Fruit fly (Drosophila melanogaster) whole organism, embryonic: ENCODE measurements around the gene pod1.

Experiments
- Antp ChIP-seq: fragments of 200-800 bp; sonication (Bioruptor generic); optimal IDR thresholded peaks from 3 replicates; lab custom pipeline; 2016; ENCODE audit warnings: missing biosample characterization, missing genetic modification characterization
- Atf6 ChIP-seq: fragments of 200-800 bp; sonication (Bioruptor generic); IDR thresholded peaks from 2 replicates; pipeline ENCODE4 v1.3.6; 2022; ENCODE audit warnings: missing biosample characterization, missing genetic modification characterization
- CG10209 ChIP-seq: fragments of 200-800 bp; sonication (Bioruptor generic); optimal IDR thresholded peaks from 3 replicates; lab custom pipeline; 2017; ENCODE audit warnings: missing biosample characterization, mild to moderate bottlenecking, missing genetic modification characterization, missing genetic modification reagents
- CG11247 ChIP-seq: fragments of 200-800 bp; sonication (Bioruptor generic); IDR thresholded peaks from 2 replicates; pipeline ENCODE4 v1.3.6; 2022; ENCODE audit warnings: missing biosample characterization, missing genetic modification characterization
- CG14667 ChIP-seq: fragments of 200-800 bp; sonication (Bioruptor generic); IDR thresholded peaks from 2 replicates; pipeline ENCODE4 v1.3.6; 2022; ENCODE audit warnings: missing biosample characterization, missing genetic modification characterization
- CG14965 ChIP-seq: fragments of 200-800 bp; sonication (Bioruptor generic); optimal IDR thresholded peaks from 2 replicates; lab custom pipeline; 2016; ENCODE audit warnings: missing biosample characterization, missing genetic modification characterization, borderline replicate concordance
- CG15269 ChIP-seq: fragments of 200-800 bp; sonication (Bioruptor generic); optimal IDR thresholded peaks from 2 replicates; lab custom pipeline; 2018; ENCODE audit warnings: missing biosample characterization, mild to moderate bottlenecking, missing genetic modification characterization, moderate library complexity
- CG1603 ChIP-seq: fragments of 200-800 bp; sonication (Bioruptor generic); optimal IDR thresholded peaks from 2 replicates; lab custom pipeline; 2019; ENCODE audit warnings: missing biosample characterization, mild to moderate bottlenecking, missing genetic modification characterization, moderate library complexity
- CG17186 ChIP-seq: fragments of 200-800 bp; sonication (Bioruptor generic); optimal IDR thresholded peaks from 3 replicates; lab custom pipeline; 2017; ENCODE audit warnings: missing biosample characterization, missing genetic modification reagents, missing genetic modification characterization
- CG17361 ChIP-seq: fragments of 200-800 bp; sonication (Bioruptor generic); IDR thresholded peaks from 3 replicates; pipeline ENCODE4 v1.3.6; 2022; ENCODE audit warnings: missing biosample characterization, missing genetic modification characterization
- CG18262 ChIP-seq: fragments of 200-800 bp; optimal IDR thresholded peaks from 3 replicates; lab custom pipeline; 2019; ENCODE audit warnings: missing biosample characterization, mild to moderate bottlenecking, missing genetic modification characterization, moderate library complexity
- CG3847 ChIP-seq: fragments of 200-800 bp; sonication (Bioruptor generic); IDR thresholded peaks from 2 replicates; pipeline ENCODE4 v1.3.6; 2022; ENCODE audit warnings: missing biosample characterization, missing genetic modification characterization
- CG5180 ChIP-seq: fragments of 200-800 bp; sonication (Bioruptor generic); optimal IDR thresholded peaks from 3 replicates; lab custom pipeline; 2017; ENCODE audit warnings: missing biosample characterization, missing genetic modification characterization, mild to moderate bottlenecking, moderate library complexity, missing genetic modification reagents
- CG8290 ChIP-seq, 3 experiments: fragments of 200-800 bp; sonication (Bioruptor generic); optimal IDR thresholded peaks; 2 replicates each; lab custom pipeline; 2016 to 2019; ENCODE audit warnings: missing biosample characterization in 3 of 3, missing genetic modification characterization in 3 of 3, mild to moderate bottlenecking in 2 of 3, moderate library complexity in 1 of 3
- CkIIα-i1 ChIP-seq: fragments of 200-800 bp; sonication (Bioruptor generic); IDR thresholded peaks from 2 replicates; pipeline ENCODE4 v1.3.6; 2022; ENCODE audit warnings: missing biosample characterization, missing genetic modification characterization
- Deaf1 ChIP-seq: fragments of 200-800 bp; optimal IDR thresholded peaks from 3 replicates; lab custom pipeline; 2019; ENCODE audit warnings: missing biosample characterization, mild to moderate bottlenecking, missing genetic modification characterization, moderate library complexity
- Dip3 ChIP-seq: fragments of 200-800 bp; sonication (Bioruptor generic); optimal IDR thresholded peaks from 3 replicates; lab custom pipeline; 2016; ENCODE audit warnings: missing biosample characterization, missing genetic modification characterization
- Doc2 ChIP-seq: fragments of 200-800 bp; sonication (Bioruptor generic); IDR thresholded peaks from 2 replicates; pipeline ENCODE4 v1.3.6; 2022; ENCODE audit warnings: missing biosample characterization, missing genetic modification characterization
- Doc3 ChIP-seq: fragments of 200-800 bp; sonication (Bioruptor generic); IDR thresholded peaks from 3 replicates; pipeline ENCODE4 v1.3.6; 2022; ENCODE audit warnings: missing biosample characterization, missing genetic modification characterization; ENCODE audit not compliant: partially characterized antibody
- Eip74EF ChIP-seq, 2 experiments: fragments of 200-800 bp in 1 of 2; fragments of >200 bp in 1 of 2; sonication (Bioruptor generic) in 1 of 2; optimal IDR thresholded peaks; 2 replicates each; lab custom pipeline; 2017 to 2019; ENCODE audit warnings: missing biosample characterization in 2 of 2, missing genetic modification characterization in 2 of 2, mild to moderate bottlenecking in 1 of 2, moderate library complexity in 1 of 2
- HmgZ ChIP-seq: fragments of 200-800 bp; sonication (Bioruptor generic); optimal IDR thresholded peaks from 2 replicates; lab custom pipeline; 2018; ENCODE audit warnings: missing biosample characterization, mild to moderate bottlenecking, missing genetic modification characterization
- Hr39 ChIP-seq: fragments of >200 bp; optimal IDR thresholded peaks from 2 replicates; lab custom pipeline; 2017
- MESR4 ChIP-seq: fragments of 200-800 bp; sonication (Bioruptor generic); optimal IDR thresholded peaks from 2 replicates; lab custom pipeline; 2018; ENCODE audit warnings: missing biosample characterization, mild to moderate bottlenecking, missing genetic modification characterization, moderate library complexity
- MTF-1 ChIP-seq: fragments of 200-800 bp; sonication (Bioruptor generic); optimal IDR thresholded peaks from 2 replicates; lab custom pipeline; 2018; ENCODE audit warnings: missing biosample characterization, mild to moderate bottlenecking, missing genetic modification characterization, borderline replicate concordance
- NC2β ChIP-seq: fragments of 200-800 bp; sonication (Bioruptor generic); optimal IDR thresholded peaks from 2 replicates; lab custom pipeline; 2016; ENCODE audit warnings: missing biosample characterization, missing genetic modification characterization
- Nf-YA ChIP-seq: fragments of 200-800 bp; sonication (Bioruptor generic); IDR thresholded peaks from 2 replicates; pipeline ENCODE4 v1.3.6; 2022; ENCODE audit warnings: missing biosample characterization, missing genetic modification characterization
- NfI ChIP-seq: fragments of 200-800 bp; sonication (Bioruptor generic); optimal IDR thresholded peaks from 3 replicates; lab custom pipeline; 2018; ENCODE audit warnings: missing biosample characterization, mild to moderate bottlenecking, missing genetic modification characterization, moderate library complexity
- Rx ChIP-seq: fragments of 200-800 bp; sonication (Bioruptor generic); IDR thresholded peaks from 2 replicates; pipeline ENCODE4 v1.3.6; 2022; ENCODE audit warnings: missing biosample characterization, missing genetic modification characterization
- btn ChIP-seq: fragments of 200-800 bp; sonication (Bioruptor generic); optimal IDR thresholded peaks from 2 replicates; lab custom pipeline; 2016; ENCODE audit warnings: missing biosample characterization, missing genetic modification characterization
- cg ChIP-seq: fragments of 200-800 bp; sonication (Bioruptor generic); optimal IDR thresholded peaks from 3 replicates; lab custom pipeline; 2019; ENCODE audit warnings: missing biosample characterization, mild to moderate bottlenecking, missing genetic modification characterization, moderate library complexity
- cwo ChIP-seq: fragments of 200-800 bp; sonication (Bioruptor generic); optimal IDR thresholded peaks from 3 replicates; lab custom pipeline; 2017; ENCODE audit warnings: missing biosample characterization, missing genetic modification characterization, mild to moderate bottlenecking, moderate library complexity, missing genetic modification reagents
- dan ChIP-seq: fragments of 200-800 bp; sonication (Bioruptor generic); IDR thresholded peaks from 2 replicates; pipeline ENCODE4 v1.3.6; 2022; ENCODE audit warnings: missing biosample characterization, missing genetic modification characterization
- fd3F ChIP-seq: fragments of 200-800 bp; sonication (Bioruptor generic); optimal IDR thresholded peaks from 2 replicates; lab custom pipeline; 2018; ENCODE audit warnings: missing biosample characterization, mild to moderate bottlenecking, missing genetic modification characterization, moderate library complexity
- ftz-f1 ChIP-seq: fragments of 200-800 bp; sonication (Bioruptor generic); optimal IDR thresholded peaks from 2 replicates; lab custom pipeline; 2016; ENCODE audit warnings: missing biosample characterization, missing genetic modification characterization
- hb ChIP-seq: fragments of 200-800 bp; sonication (Bioruptor generic); IDR thresholded peaks from 3 replicates; pipeline ENCODE4 v1.3.6; 2022; ENCODE audit warnings: missing biosample characterization, missing genetic modification characterization; ENCODE audit not compliant: partially characterized antibody
- her ChIP-seq: fragments of 200-800 bp; sonication (Bioruptor generic); optimal IDR thresholded peaks from 2 replicates; lab custom pipeline; 2016; ENCODE audit warnings: missing biosample characterization, missing genetic modification characterization
- inv ChIP-seq: fragments of 200-800 bp; sonication (Bioruptor generic); IDR thresholded peaks from 2 replicates; pipeline ENCODE4 v1.3.6; 2022; ENCODE audit warnings: missing biosample characterization, missing genetic modification characterization; ENCODE audit not compliant: partially characterized antibody
- jumu ChIP-seq: fragments of 200-800 bp; sonication (Bioruptor generic); optimal IDR thresholded peaks from 3 replicates; lab custom pipeline; 2016; ENCODE audit warnings: missing biosample characterization, missing genetic modification characterization
- oc ChIP-seq: fragments of 200-800 bp; sonication (Bioruptor generic); optimal IDR thresholded peaks from 2 replicates; lab custom pipeline; 2018; ENCODE audit warnings: missing biosample characterization, mild to moderate bottlenecking, missing genetic modification characterization, moderate library complexity
- pfk ChIP-seq: fragments of 200-800 bp; sonication (Bioruptor generic); optimal IDR thresholded peaks from 2 replicates; lab custom pipeline; 2018; ENCODE audit warnings: missing biosample characterization, mild to moderate bottlenecking, missing genetic modification characterization, moderate library complexity
- pho ChIP-seq: fragments of 200-800 bp; sonication (Bioruptor generic); optimal IDR thresholded peaks from 2 replicates; lab custom pipeline; 2016; ENCODE audit warnings: missing biosample characterization, missing genetic modification characterization
- prd ChIP-seq, 3 experiments: fragments of >200 bp in 2 of 3; fragments of 200-800 bp in 1 of 3; sonication (Bioruptor generic) in 1 of 3; optimal IDR thresholded peaks in 2 of 3; IDR thresholded peaks in 1 of 3; 2 replicates in 2 of 3; 3 replicates in 1 of 3; pipeline versions ENCODE4 v1.3.6 to Lab custom; 2017 to 2022; ENCODE audit warnings: missing biosample characterization in 1 of 3, missing genetic modification characterization in 1 of 3
- salm ChIP-seq: fragments of 200-800 bp; sonication (Bioruptor generic); optimal IDR thresholded peaks from 2 replicates; lab custom pipeline; 2018; ENCODE audit warnings: missing biosample characterization, mild to moderate bottlenecking, missing genetic modification characterization
- scrt ChIP-seq: fragments of 200-800 bp; sonication (Bioruptor generic); optimal IDR thresholded peaks from 2 replicates; lab custom pipeline; 2018; ENCODE audit warnings: missing biosample characterization, mild to moderate bottlenecking, missing genetic modification characterization, moderate library complexity
- sens-2 ChIP-seq: fragments of 200-800 bp; sonication (Bioruptor generic); IDR thresholded peaks from 2 replicates; pipeline ENCODE4 v1.3.6; 2022; ENCODE audit warnings: missing biosample characterization, missing genetic modification characterization
- vfl ChIP-seq: fragments of 200-800 bp; sonication (Bioruptor generic); optimal IDR thresholded peaks from 2 replicates; lab custom pipeline; 2016; ENCODE audit warnings: missing biosample characterization, missing genetic modification characterization
- vnd ChIP-seq: fragments of 200-800 bp; sonication (Bioruptor generic); IDR thresholded peaks from 3 replicates; pipeline ENCODE4 v1.3.6; 2022; ENCODE audit warnings: missing biosample characterization, missing genetic modification characterization; ENCODE audit not compliant: partially characterized antibody
- wdn ChIP-seq: fragments of 200-800 bp; sonication (Bioruptor generic); IDR thresholded peaks from 2 replicates; pipeline ENCODE4 v1.3.6; 2022; ENCODE audit warnings: missing biosample characterization, missing genetic modification characterization

Gene pod1

dm6 chrX:6795987-6796691, 7.3 kb upstream of the pod1 start (continued):
- TF ChIP-seq CG5180 (GFP tag; lab: Kevin White, UChicago): no peak
- TF ChIP-seq salm: no peak
- TF ChIP-seq btn: no peak
- no peak for TF ChIP-seq hb (GFP tag; lab: Robert Waterston, UW)
- no peak for TF ChIP-seq fd3F (GFP tag; lab: Kevin White, UChicago)
- no peak for TF ChIP-seq dan (GFP tag; lab: Robert Waterston, UW)
- TF ChIP-seq Atf6 (GFP tag; lab: Robert Waterston, UW): no peak
- no peak for TF ChIP-seq Doc3 (GFP tag; lab: Robert Waterston, UW)
- TF ChIP-seq cwo (GFP tag; lab: Kevin White, UChicago): peak; percentile 21
- TF ChIP-seq pfk (GFP tag; lab: Kevin White, UChicago): no peak
- no peak for TF ChIP-seq vnd (GFP tag; lab: Robert Waterston, UW)
- TF ChIP-seq ftz-f1: no peak
- no peak for TF ChIP-seq MTF-1 (GFP tag; lab: Kevin White, UChicago)
- TF ChIP-seq NC2β (GFP tag; lab: Kevin White, UChicago): no peak
- TF ChIP-seq CG15269 (tag; lab: Kevin White, UChicago): peak; percentile 18
- TF ChIP-seq prd (optimal IDR thresholded peaks at IDR 0.05; lab: Kevin White, UChicago): no peak
- peak; percentile 10; the same call in 1 of the 3 replicates for TF ChIP-seq prd (GFP tag; IDR thresholded peaks at IDR 0.05; lab: Robert Waterston, UW)
- no peak for TF ChIP-seq CkIIα-i1 (GFP tag; lab: Robert Waterston, UW)
- TF ChIP-seq Eip74EF (GFP tag; optimal IDR thresholded peaks at IDR 0.05; lab: Kevin White, UChicago): peak in 1 of 2 experiments; percentile 39
- TF ChIP-seq CG3847 (GFP tag; lab: Robert Waterston, UW): no peak
- TF ChIP-seq scrt: no peak
- peak; percentile 41 for TF ChIP-seq NfI (GFP tag; lab: Kevin White, UChicago)
- TF ChIP-seq MESR4 (GFP tag; lab: Kevin White, UChicago): no peak
- no peak for TF ChIP-seq CG17186 (GFP tag; lab: Kevin White, UChicago)
- no peak for TF ChIP-seq jumu (GFP tag; lab: Kevin White, UChicago)
- TF ChIP-seq CG18262 (tag; lab: Kevin White, UChicago): no peak
- no peak for TF ChIP-seq vfl (GFP tag; lab: Kevin White, UChicago)
- TF ChIP-seq oc (tag; lab: Kevin White, UChicago): no peak
- TF ChIP-seq Dip3 (GFP tag; lab: Kevin White, UChicago): no peak
- TF ChIP-seq CG8290 (GFP tag; optimal IDR thresholded peaks at IDR 0.05; lab: Kevin White, UChicago): no peak
- no peak for TF ChIP-seq CG8290 (tag; optimal IDR thresholded peaks at IDR 0.05; lab: Kevin White, UChicago)
- peak; percentile 58 for TF ChIP-seq cg (GFP tag; lab: Kevin White, UChicago)
- TF ChIP-seq CG1603 (tag; lab: Kevin White, UChicago): peak; percentile 7
- TF ChIP-seq sens-2: no peak
- TF ChIP-seq Antp (GFP tag; lab: Kevin White, UChicago): no peak
- no peak for TF ChIP-seq inv (GFP tag; lab: Robert Waterston, UW)
- no peak for TF ChIP-seq Rx (GFP tag; lab: Robert Waterston, UW)
- TF ChIP-seq Doc2: no peak
- no peak for TF ChIP-seq wdn (GFP tag; lab: Robert Waterston, UW)
- no peak for TF ChIP-seq Hr39 (lab: Kevin White, UChicago)
- no peak for TF ChIP-seq Nf-YA (GFP tag; lab: Robert Waterston, UW)
- no peak for TF ChIP-seq CG11247 (GFP tag; lab: Robert Waterston, UW)
- TF ChIP-seq CG14965 (GFP tag; lab: Kevin White, UChicago): no peak
- no peak for TF ChIP-seq CG10209 (GFP tag; lab: Kevin White, UChicago)
- no peak for TF ChIP-seq pho (GFP tag; lab: Kevin White, UChicago)
- peak; percentile 62; the same call in 1 of the 3 replicates for TF ChIP-seq CG17361 (GFP tag; lab: Robert Waterston, UW)
- 0 out of 2 replicates have a peak, but pooled peaks have one; percentile 24 for TF ChIP-seq CG14667
- TF ChIP-seq Deaf1 (tag; lab: Kevin White, UChicago): no peak
- no peak for TF ChIP-seq her (GFP tag; lab: Kevin White, UChicago)
- no peak for TF ChIP-seq HmgZ (tag; lab: Kevin White, UChicago)
